Worm (Caenorhabditis elegans) whole organism, late embryonic: Measurements from ENCODE around the gene nhr-12.

ENCODE experiments used
- C08G9.2 ChIP-seq: sonication (generic microtip); optimal IDR thresholded peaks from 2 replicates; lab custom pipeline; 2016; ENCODE audit warnings: mild to moderate bottlenecking, missing genetic modification characterization, moderate library complexity, missing compliant biosample characterization
- K02D7.2 ChIP-seq: sonication (generic microtip); optimal IDR thresholded peaks from 2 replicates; lab custom pipeline; 2017; ENCODE audit warnings: mild to moderate bottlenecking, missing genetic modification characterization, missing compliant biosample characterization
- ahr-1 ChIP-seq: sonication (generic microtip); optimal IDR thresholded peaks from 2 replicates; lab custom pipeline; 2016; ENCODE audit warnings: missing genetic modification characterization, missing compliant biosample characterization
- ama-1 ChIP-seq: fragments of 150-350 bp; optimal IDR thresholded peaks from 2 replicates; lab custom pipeline; 2014
- ceh-2 ChIP-seq: sonication (generic microtip); optimal IDR thresholded peaks from 2 replicates; lab custom pipeline; 2016; ENCODE audit warnings: missing genotype, missing genetic modification characterization, missing compliant biosample characterization
- ceh-30 ChIP-seq: fragments of 150-350 bp; optimal IDR thresholded peaks from 2 replicates; lab custom pipeline; 2014; ENCODE audit warnings: missing biosample characterization, missing genetic modification characterization
- che-1 ChIP-seq: sonication (generic microtip); optimal IDR thresholded peaks from 2 replicates; lab custom pipeline; 2016; ENCODE audit warnings: mild to moderate bottlenecking, missing genetic modification characterization, missing compliant biosample characterization
- dmd-4 ChIP-seq: sonication (generic microtip); optimal IDR thresholded peaks from 2 replicates; lab custom pipeline; 2016; ENCODE audit warnings: borderline replicate concordance, missing genetic modification characterization, missing compliant biosample characterization
- elt-2 ChIP-seq: sonication (generic microtip); optimal IDR thresholded peaks from 2 replicates; lab custom pipeline; 2016; ENCODE audit warnings: missing genetic modification reagents, missing genetic modification characterization, missing compliant biosample characterization
- ets-4 ChIP-seq: sonication (generic microtip); optimal IDR thresholded peaks from 2 replicates; lab custom pipeline; 2016; ENCODE audit warnings: missing genetic modification characterization, missing compliant biosample characterization
- fax-1 ChIP-seq: sonication (generic microtip); optimal IDR thresholded peaks from 2 replicates; lab custom pipeline; 2016; ENCODE audit warnings: missing genotype, missing genetic modification characterization, missing compliant biosample characterization
- fkh-6 ChIP-seq: sonication (generic microtip); optimal IDR thresholded peaks from 2 replicates; lab custom pipeline; 2016; ENCODE audit warnings: missing genetic modification characterization, missing compliant biosample characterization
- hlh-13 ChIP-seq: fragments of 200-800 bp; sonication (Bioruptor generic); optimal IDR thresholded peaks from 2 replicates; lab custom pipeline; 2018; ENCODE audit warnings: mild to moderate bottlenecking, missing genetic modification characterization, missing compliant biosample characterization
- hlh-15 ChIP-seq: sonication (generic microtip); optimal IDR thresholded peaks from 2 replicates; lab custom pipeline; 2016; ENCODE audit warnings: missing genetic modification characterization, missing compliant biosample characterization
- hlh-30 ChIP-seq: sonication (generic microtip); optimal IDR thresholded peaks from 2 replicates; lab custom pipeline; 2017; ENCODE audit warnings: antibody characterized with exemption, missing genetic modification characterization, missing compliant biosample characterization; ENCODE audit not compliant: insufficient read depth
- hlh-8 ChIP-seq: sonication (generic microtip); optimal IDR thresholded peaks from 2 replicates; lab custom pipeline; 2016; ENCODE audit warnings: missing genotype, missing genetic modification characterization, missing compliant biosample characterization
- lim-6 ChIP-seq: sonication (generic microtip); optimal IDR thresholded peaks from 2 replicates; lab custom pipeline; 2016; ENCODE audit warnings: missing genetic modification characterization, missing compliant biosample characterization
- lin-11 ChIP-seq: fragments of 200-800 bp; sonication (Bioruptor generic); optimal IDR thresholded peaks from 2 replicates; lab custom pipeline; 2018; ENCODE audit warnings: mild to moderate bottlenecking, missing genetic modification characterization, missing compliant biosample characterization
- mec-3 ChIP-seq: sonication (generic microtip); optimal IDR thresholded peaks from 2 replicates; lab custom pipeline; 2016; ENCODE audit warnings: borderline replicate concordance, missing genetic modification characterization, missing compliant biosample characterization
- nfya-1 ChIP-seq: sonication (generic microtip); optimal IDR thresholded peaks from 2 replicates; lab custom pipeline; 2017; ENCODE audit warnings: missing genetic modification characterization, mild to moderate bottlenecking, missing compliant biosample characterization, antibody characterized with exemption, moderate library complexity
- nhr-232 ChIP-seq: sonication (generic microtip); optimal IDR thresholded peaks from 2 replicates; lab custom pipeline; 2016; ENCODE audit warnings: missing genetic modification characterization, missing compliant biosample characterization
- npax-4 ChIP-seq: sonication (generic microtip); optimal IDR thresholded peaks from 2 replicates; lab custom pipeline; 2016; ENCODE audit warnings: missing genetic modification characterization, missing compliant biosample characterization
- pag-3 ChIP-seq: sonication (generic microtip); optimal IDR thresholded peaks from 2 replicates; lab custom pipeline; 2016; ENCODE audit warnings: missing compliant biosample characterization, missing genetic modification characterization, borderline replicate concordance
- pat-9 ChIP-seq: fragments of 200-800 bp; sonication (Bioruptor generic); optimal IDR thresholded peaks from 2 replicates; lab custom pipeline; 2018; ENCODE audit warnings: mild to moderate bottlenecking, missing genetic modification characterization, moderate library complexity, missing compliant biosample characterization
- pax-1 ChIP-seq: fragments of 150-350 bp; optimal IDR thresholded peaks from 2 replicates; lab custom pipeline; 2014; ENCODE audit warnings: missing biosample characterization, missing genetic modification characterization
- pha-2 ChIP-seq: sonication (generic microtip); optimal IDR thresholded peaks from 2 replicates; lab custom pipeline; 2017; ENCODE audit warnings: mild to moderate bottlenecking, missing genetic modification characterization, missing compliant biosample characterization
- pqm-1 ChIP-seq: sonication (generic microtip); optimal IDR thresholded peaks from 2 replicates; lab custom pipeline; 2016; ENCODE audit warnings: missing genetic modification characterization, missing compliant biosample characterization
- pros-1 ChIP-seq: fragments of 150-350 bp; optimal IDR thresholded peaks from 2 replicates; lab custom pipeline; 2014; ENCODE audit warnings: missing biosample characterization, missing genetic modification reagents, missing genetic modification characterization
- sox-4 ChIP-seq: sonication (generic microtip); optimal IDR thresholded peaks from 2 replicates; lab custom pipeline; 2017; ENCODE audit warnings: mild to moderate bottlenecking, missing genetic modification characterization, inconsistent platforms, missing compliant biosample characterization
- syd-9 ChIP-seq: sonication (generic microtip); optimal IDR thresholded peaks from 2 replicates; lab custom pipeline; 2016; ENCODE audit warnings: mild to moderate bottlenecking, missing genetic modification characterization, moderate library complexity, missing compliant biosample characterization
- ttx-3 ChIP-seq: sonication (generic microtip); optimal IDR thresholded peaks from 2 replicates; lab custom pipeline; 2016; ENCODE audit warnings: missing genetic modification reagents, missing genetic modification characterization, missing compliant biosample characterization
- unc-3 ChIP-seq, 2 experiments: fragments of 200-800 bp in 1 of 2; sonication (Bioruptor generic) in 1 of 2; sonication (generic microtip) in 1 of 2; conservative IDR thresholded peaks in 1 of 2; optimal IDR thresholded peaks in 1 of 2; 2 replicates each; pipeline versions ENCODE4 v1.3.6 to Lab custom; 2016 to 2022; ENCODE audit warnings: missing compliant biosample characterization in 2 of 2, missing genetic modification characterization in 2 of 2, missing genetic modification reagents in 1 of 2
- unc-42 ChIP-seq: sonication (generic microtip); optimal IDR thresholded peaks from 2 replicates; lab custom pipeline; 2016; ENCODE audit warnings: missing genotype, missing genetic modification characterization, missing compliant biosample characterization
- unc-55 ChIP-seq: sonication (generic microtip); optimal IDR thresholded peaks from 2 replicates; lab custom pipeline; 2017; ENCODE audit warnings: missing biosample characterization, missing genetic modification reagents, missing genetic modification characterization
- zip-5 ChIP-seq: sonication (generic microtip); optimal IDR thresholded peaks from 2 replicates; lab custom pipeline; 2016; ENCODE audit warnings: missing genetic modification characterization, missing compliant biosample characterization
- ztf-16 ChIP-seq: sonication (generic microtip); optimal IDR thresholded peaks from 2 replicates; lab custom pipeline; 2017; ENCODE audit warnings: missing genetic modification characterization, missing compliant biosample characterization

Gene nhr-12

DNA sequence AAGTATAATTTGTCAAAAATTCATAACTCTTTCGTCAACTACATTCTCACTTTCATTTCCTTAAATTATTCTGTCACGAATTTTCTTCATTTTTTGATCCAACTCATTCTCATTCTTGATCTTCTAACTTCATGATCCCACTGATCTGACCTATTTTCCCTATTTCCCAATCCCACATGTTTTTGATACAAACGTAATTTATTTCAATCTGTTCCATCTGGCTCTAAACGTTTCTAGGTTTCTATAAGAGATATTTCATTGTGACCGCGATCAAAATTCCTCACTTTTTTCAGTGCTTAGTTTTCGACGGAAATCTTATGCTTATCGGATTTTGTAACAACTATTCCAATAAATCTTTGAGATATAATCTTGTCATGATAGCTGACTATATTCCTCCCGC, 18.2 kb downstream of the nhr-12 start:
- no peak for TF ChIP-seq unc-55 (GFP tag; lab: Kevin White, UChicago)
- TF ChIP-seq pqm-1 (tag; lab: Kevin White, UChicago): no peak
- TF ChIP-seq dmd-4 (tag; lab: Kevin White, UChicago): no peak
- TF ChIP-seq ahr-1: no peak
- no peak for TF ChIP-seq nfya-1
- TF ChIP-seq C08G9.2 (tag; lab: Kevin White, UChicago): no peak

DNA sequence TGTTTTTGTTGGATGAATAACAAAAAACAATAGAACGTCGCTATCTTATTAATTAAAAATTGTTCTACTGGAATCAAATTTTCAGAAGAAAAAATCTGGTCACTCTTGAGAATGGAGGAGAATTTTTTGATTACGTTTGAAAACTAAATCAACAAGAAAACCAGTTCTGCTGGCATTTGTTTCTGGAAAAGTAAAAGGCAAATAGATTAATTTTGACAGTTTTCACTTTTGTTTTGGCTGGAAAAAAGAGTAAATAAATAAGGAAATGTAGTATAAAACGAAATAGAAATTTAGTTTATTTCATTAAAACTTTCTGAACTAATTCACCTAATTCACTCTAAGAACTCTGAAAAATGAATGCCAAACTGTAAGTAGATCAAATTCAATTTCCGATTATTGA, 19.6 kb downstream of the nhr-12 start, which contains the start of gene fipr-13:
Gene fipr-13, plus strand, starts transcription at position 301 of the 400 bp plus-strand sequence.
- TF ChIP-seq nhr-232 (tag; lab: Kevin White, UChicago): no peak
- TF ChIP-seq ztf-16: no peak
- no peak for TF ChIP-seq sox-4 (tag; lab: Kevin White, UChicago)
- no peak for TF ChIP-seq fkh-6 (tag; lab: Kevin White, UChicago)
- no peak for TF ChIP-seq lim-6
- TF ChIP-seq fax-1 (tag; lab: Kevin White, UChicago): no peak
- no peak for TF ChIP-seq zip-5 (tag; lab: Kevin White, UChicago)
- no peak for TF ChIP-seq syd-9 (tag; lab: Kevin White, UChicago)
- no peak for TF ChIP-seq elt-2 (tag; lab: Kevin White, UChicago)
- TF ChIP-seq ceh-30 (tag; lab: Kevin White, UChicago): no peak
- TF ChIP-seq K02D7.2 (tag; lab: Kevin White, UChicago): no peak
- TF ChIP-seq unc-55 (GFP tag; lab: Kevin White, UChicago): no peak
- no peak for TF ChIP-seq ceh-2 (tag; lab: Kevin White, UChicago)
- no peak for TF ChIP-seq pag-3 (tag; lab: Kevin White, UChicago)

DNA sequence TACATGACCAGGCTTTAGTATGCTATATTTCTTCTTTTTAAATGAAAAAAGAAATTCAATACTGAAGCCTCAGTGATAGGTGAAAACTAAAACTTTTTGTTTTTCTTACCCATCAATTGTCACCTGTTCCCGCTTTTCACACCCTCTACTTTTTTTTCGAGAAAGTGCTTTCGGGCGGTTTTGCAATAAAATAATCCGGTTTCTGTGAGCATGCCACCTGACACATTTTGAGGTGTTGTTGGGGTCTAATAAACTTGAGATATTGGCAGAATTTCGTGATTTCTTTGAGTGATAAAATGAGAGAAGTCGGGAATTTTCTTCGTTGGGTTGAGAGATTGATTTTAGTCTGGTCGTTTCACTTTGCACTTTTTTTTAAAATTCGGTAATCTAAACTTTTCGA, 23.8 kb downstream of the nhr-12 start:
- TF ChIP-seq hlh-30 (tag; lab: Kevin White, UChicago) (no peak), ets-4 (tag; lab: Kevin White, UChicago) (no peak), hlh-13 (no peak), dmd-4 (tag; lab: Kevin White, UChicago) (no peak), zip-5 (tag; lab: Kevin White, UChicago) (no peak), pha-2 (tag; lab: Kevin White, UChicago) (no peak), pag-3 (tag; lab: Kevin White, UChicago) (no peak), che-1 (tag; lab: Kevin White, UChicago) (no peak), lin-11 (no peak), pqm-1 (tag; lab: Kevin White, UChicago) (no peak)

DNA sequence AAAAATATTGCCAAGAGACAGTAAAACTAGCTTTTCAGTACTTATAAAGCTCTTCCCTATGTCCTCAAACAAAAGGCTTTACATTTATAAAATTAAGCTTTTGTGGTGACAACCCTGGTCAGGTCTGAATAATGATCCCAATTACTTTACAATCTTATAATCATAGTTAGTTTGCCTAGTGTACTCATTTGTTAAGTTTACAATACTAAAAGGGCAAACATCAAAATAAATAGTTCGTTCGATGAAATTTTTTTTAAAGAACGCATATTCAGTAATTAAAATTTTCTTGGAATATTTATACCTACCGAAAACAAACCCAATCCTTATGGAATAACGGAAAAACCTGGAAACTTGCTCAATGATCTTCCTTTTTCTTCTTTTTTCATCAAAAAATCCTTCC, 25.1 kb downstream of the nhr-12 start:
- TF ChIP-seq pros-1 (tag; lab: Kevin White, UChicago): no peak

DNA sequence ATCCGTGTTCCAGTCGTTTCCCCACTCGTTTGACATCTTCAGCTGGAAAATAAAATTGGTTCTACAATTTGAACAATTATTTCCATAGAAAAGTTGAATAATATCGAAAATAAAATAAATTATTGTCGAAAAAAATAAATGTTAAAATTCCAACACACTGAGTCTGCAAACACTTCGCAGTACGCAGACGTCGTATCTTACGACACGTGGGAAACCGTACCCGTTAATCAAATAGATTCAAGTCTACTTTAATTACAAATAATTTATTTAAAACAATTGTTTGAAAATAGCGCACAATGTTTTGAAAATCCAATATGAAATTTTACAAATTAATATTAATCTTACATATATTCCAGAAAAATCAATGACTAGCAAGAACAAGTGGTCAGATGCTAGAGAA, 29.0 kb downstream of the nhr-12 start, which contains the start of gene yif-1:
Gene yif-1, minus strand, starts transcription at position 42 of the 400 bp plus-strand sequence.
- TF ChIP-seq unc-42: peak; percentile 70
- TF ChIP-seq ceh-30 (tag; lab: Kevin White, UChicago): peak; percentile 36
- no peak for TF ChIP-seq dmd-4 (tag; lab: Kevin White, UChicago)
- TF ChIP-seq, all 69 proteins: peak for 2

DNA sequence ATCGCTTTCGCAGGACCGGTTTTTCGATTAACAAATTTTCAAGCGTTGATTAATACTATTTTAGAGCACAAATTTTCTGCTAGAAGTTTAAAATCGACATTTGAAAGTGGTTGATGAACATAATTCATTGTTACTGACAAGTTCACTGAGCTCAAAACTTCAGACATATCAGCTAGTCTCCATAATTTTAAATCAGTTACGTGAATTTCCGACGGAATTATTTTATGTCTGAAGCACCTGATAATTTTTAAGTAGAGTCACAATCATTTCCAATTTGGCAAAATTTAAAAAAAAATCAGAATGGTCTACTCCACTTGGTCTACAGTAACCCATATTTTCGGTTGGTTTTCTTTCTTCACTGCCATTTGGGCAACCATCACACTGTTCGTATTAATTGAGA, 32.0 kb downstream of the nhr-12 start, which contains the start of gene str-118:
Gene str-118, plus strand, starts transcription at position 301 of the 400 bp plus-strand sequence.
- no peak for TF ChIP-seq hlh-30 (tag; lab: Kevin White, UChicago)
- no peak for TF ChIP-seq pax-1 (tag; lab: Kevin White, UChicago)
- no peak for TF ChIP-seq npax-4 (tag; lab: Kevin White, UChicago)
- TF ChIP-seq ttx-3 (tag; lab: Kevin White, UChicago): no peak
- TF ChIP-seq ama-1: no peak
- no peak for TF ChIP-seq hlh-15 (tag; lab: Kevin White, UChicago)
- TF ChIP-seq ceh-2 (tag; lab: Kevin White, UChicago): no peak
- TF ChIP-seq sox-4 (tag; lab: Kevin White, UChicago): no peak
- TF ChIP-seq hlh-8 (tag; lab: Kevin White, UChicago): no peak
- no peak for TF ChIP-seq lim-6
- TF ChIP-seq mec-3 (tag; lab: Kevin White, UChicago): no peak
- no peak for TF ChIP-seq pag-3 (tag; lab: Kevin White, UChicago)
- no peak for TF ChIP-seq unc-3 (GFP tag; conservative IDR thresholded peaks at IDR 0.05; lab: Robert Waterston, UW)
- no peak for TF ChIP-seq unc-3 (tag; optimal IDR thresholded peaks at IDR 0.05; lab: Kevin White, UChicago)
- TF ChIP-seq pat-9 (tag; lab: Kevin White, UChicago): no peak
